Fruit fly (Drosophila melanogaster) whole organism, pupa: ENCODE results near the gene CG9663.

Source experiments
- CG10348 ChIP-seq: fragments of 200-800 bp; sonication (Bioruptor generic); IDR thresholded peaks from 2 replicates; pipeline ENCODE4 v1.3.6; 2022; ENCODE audit warnings: missing biosample characterization, missing genetic modification characterization
- CG12605 ChIP-seq: fragments of 200-800 bp; sonication (Bioruptor generic); IDR thresholded peaks from 2 replicates; pipeline ENCODE4 v1.3.6; 2022; ENCODE audit warnings: missing biosample characterization, missing genetic modification characterization
- CG13204 ChIP-seq: fragments of 200-800 bp; sonication (Bioruptor generic); optimal IDR thresholded peaks from 2 replicates; lab custom pipeline; 2018; ENCODE audit warnings: missing biosample characterization, mild to moderate bottlenecking, missing genetic modification characterization, moderate library complexity
- CG14655 ChIP-seq: fragments of 200-800 bp; sonication (Bioruptor generic); optimal IDR thresholded peaks from 3 replicates; lab custom pipeline; 2017; ENCODE audit warnings: mild to moderate bottlenecking, missing biosample characterization, missing genetic modification reagents, missing genetic modification characterization
- CG15710 ChIP-seq: fragments of 200-800 bp; sonication (Bioruptor generic); optimal IDR thresholded peaks from 2 replicates; lab custom pipeline; 2018; ENCODE audit warnings: missing biosample characterization, mild to moderate bottlenecking, missing genetic modification characterization, moderate library complexity
- CG17806 ChIP-seq: fragments of 200-800 bp; sonication (Bioruptor generic); optimal IDR thresholded peaks from 2 replicates; lab custom pipeline; 2018; ENCODE audit warnings: missing biosample characterization, mild to moderate bottlenecking, missing genetic modification characterization, moderate library complexity
- CG32121 ChIP-seq: fragments of 200-800 bp; sonication (Bioruptor generic); IDR thresholded peaks from 2 replicates; pipeline ENCODE4 v1.3.6; 2022; ENCODE audit warnings: missing biosample characterization, missing genetic modification characterization
- CG34367 ChIP-seq: fragments of 200-800 bp; sonication (Bioruptor generic); optimal IDR thresholded peaks from 2 replicates; lab custom pipeline; 2018; ENCODE audit warnings: missing biosample characterization, mild to moderate bottlenecking, missing genetic modification characterization
- CG4496 ChIP-seq: fragments of 200-800 bp; sonication (Bioruptor generic); IDR thresholded peaks from 3 replicates; pipeline ENCODE4 v1.3.6; 2022; ENCODE audit warnings: missing biosample characterization, missing genetic modification characterization
- CG8159 ChIP-seq: fragments of 200-800 bp; sonication (Bioruptor generic); optimal IDR thresholded peaks from 3 replicates; lab custom pipeline; 2018; ENCODE audit warnings: missing biosample characterization, mild to moderate bottlenecking, missing genetic modification characterization, moderate library complexity
- CG8301 ChIP-seq: fragments of 200-800 bp; sonication (Bioruptor generic); optimal IDR thresholded peaks from 2 replicates; lab custom pipeline; 2018; ENCODE audit warnings: missing biosample characterization, mild to moderate bottlenecking, missing genetic modification characterization
- CG9948 ChIP-seq: fragments of 200-800 bp; sonication (Bioruptor generic); optimal IDR thresholded peaks from 2 replicates; lab custom pipeline; 2018; ENCODE audit warnings: missing biosample characterization, mild to moderate bottlenecking, missing genetic modification characterization, moderate library complexity
- D1 ChIP-seq: fragments of 200-800 bp; sonication (Bioruptor generic); optimal IDR thresholded peaks from 2 replicates; lab custom pipeline; 2018; ENCODE audit warnings: missing biosample characterization, mild to moderate bottlenecking, missing genetic modification characterization, moderate library complexity
- EcR ChIP-seq: fragments of 200-800 bp; sonication (Bioruptor generic); optimal IDR thresholded peaks from 3 replicates; lab custom pipeline; 2019; ENCODE audit warnings: missing biosample characterization, missing genetic modification characterization, mild to moderate bottlenecking, moderate library complexity, missing genetic modification reagents
- Ets98B ChIP-seq: fragments of 200-800 bp; sonication (Bioruptor generic); IDR thresholded peaks from 2 replicates; pipeline ENCODE4 v1.3.6; 2022; ENCODE audit warnings: missing biosample characterization, missing genetic modification characterization
- Pif1A ChIP-seq: fragments of 200-800 bp; sonication (Bioruptor generic); optimal IDR thresholded peaks from 3 replicates; lab custom pipeline; 2016; ENCODE audit warnings: missing biosample characterization, missing genetic modification characterization
- Pif1B ChIP-seq: fragments of 200-800 bp; sonication (Bioruptor generic); optimal IDR thresholded peaks from 3 replicates; lab custom pipeline; 2016; ENCODE audit warnings: missing biosample characterization, missing genetic modification characterization
- Snoo ChIP-seq: fragments of 200-800 bp; sonication (Bioruptor generic); optimal IDR thresholded peaks from 3 replicates; lab custom pipeline; 2017; ENCODE audit warnings: missing biosample characterization, mild to moderate bottlenecking, missing genetic modification characterization, inconsistent platforms
- fd96Ca ChIP-seq: fragments of 200-800 bp; sonication (Bioruptor generic); IDR thresholded peaks from 3 replicates; pipeline ENCODE4 v1.3.6; 2022; ENCODE audit warnings: missing biosample characterization, missing genetic modification characterization
- gl ChIP-seq: fragments of 200-800 bp; sonication (Bioruptor generic); optimal IDR thresholded peaks from 2 replicates; lab custom pipeline; 2018; ENCODE audit warnings: missing biosample characterization, mild to moderate bottlenecking, missing genetic modification characterization
- rn ChIP-seq: fragments of 200-800 bp; sonication (Bioruptor generic); IDR thresholded peaks from 2 replicates; pipeline ENCODE4 v1.3.6; 2022; ENCODE audit warnings: missing biosample characterization, missing genetic modification characterization

The CG9663 gene

DNA sequence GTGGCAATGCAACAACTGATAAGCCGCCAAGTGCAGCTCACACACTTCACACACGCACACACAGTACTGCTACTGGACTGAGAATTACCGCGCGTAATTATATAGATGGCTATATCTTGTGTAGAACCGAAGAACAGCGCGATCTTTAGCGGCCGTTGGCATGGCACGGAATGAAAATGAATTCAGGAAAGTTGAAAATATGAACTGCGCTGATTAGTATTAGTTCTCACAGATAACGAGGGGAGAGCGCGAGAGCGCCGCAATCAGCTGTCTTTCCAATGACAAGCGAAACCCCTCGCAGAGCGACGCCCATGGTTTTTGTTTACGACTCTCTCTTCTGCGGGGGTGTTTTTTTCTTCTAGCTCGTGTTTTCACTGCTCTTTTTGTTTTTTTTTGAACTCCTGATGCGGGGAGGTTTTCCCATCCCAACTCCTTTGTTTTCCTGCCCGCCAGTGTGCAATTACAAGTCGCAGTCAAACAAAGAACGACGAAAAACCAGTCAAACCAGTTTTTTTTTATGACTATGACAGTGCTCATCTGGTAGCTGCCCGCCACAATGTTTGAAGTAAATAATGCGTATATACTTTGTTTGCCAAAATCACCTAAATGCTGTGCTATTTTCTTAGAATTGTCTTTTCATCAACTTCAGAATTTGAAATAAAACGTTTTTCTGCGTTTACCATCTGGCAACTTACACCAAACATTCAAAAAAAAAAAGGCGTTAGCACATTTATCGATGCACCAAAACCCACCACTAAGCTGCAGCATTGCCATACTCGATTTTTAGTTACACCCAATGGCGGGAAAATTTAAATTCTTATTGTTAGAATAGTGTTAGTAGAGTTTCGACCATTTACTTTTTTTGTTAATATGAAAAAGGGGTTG lies at the start of gene CG9663:
CG9663 (minus strand) TSS at position 173 of the 885 bp plus-strand sequence.
- TF ChIP-seq fd96Ca (GFP tag; lab: Robert Waterston, UW) (peak; percentile 73), CG32121 (GFP tag; lab: Robert Waterston, UW) (peak; percentile 76), Snoo (peak; percentile 60), CG12605 (GFP tag; lab: Robert Waterston, UW) (peak; percentile 73; the same call in 1 of the 2 replicates), CG8159 (tag; lab: Kevin White, UChicago) (peak; percentile 79), CG4496 (GFP tag; lab: Robert Waterston, UW) (peak; percentile 91), CG9948 (tag; lab: Kevin White, UChicago) (peak; percentile 53), Pif1A (GFP tag; lab: Kevin White, UChicago) (peak; percentile 68), CG14655 (GFP tag; lab: Kevin White, UChicago) (peak; percentile 78), gl (tag; lab: Kevin White, UChicago) (peak; percentile 83), EcR (GFP tag; lab: Kevin White, UChicago) (peak; percentile 72), rn (GFP tag; lab: Robert Waterston, UW) (peak; percentile 56), D1 (peak; percentile 9), CG17806 (tag; lab: Kevin White, UChicago) (peak; percentile 53), Pif1B (GFP tag; lab: Kevin White, UChicago) (peak; percentile 58), CG8301 (tag; lab: Kevin White, UChicago) (peak; percentile 67), CG13204 (peak; percentile 76), Ets98B (GFP tag; lab: Robert Waterston, UW) (peak; percentile 86), CG10348 (GFP tag; lab: Robert Waterston, UW) (no peak), CG15710 (tag; lab: Kevin White, UChicago) (peak; percentile 71), CG34367 (tag; lab: Kevin White, UChicago) (peak; percentile 47)

DNA sequence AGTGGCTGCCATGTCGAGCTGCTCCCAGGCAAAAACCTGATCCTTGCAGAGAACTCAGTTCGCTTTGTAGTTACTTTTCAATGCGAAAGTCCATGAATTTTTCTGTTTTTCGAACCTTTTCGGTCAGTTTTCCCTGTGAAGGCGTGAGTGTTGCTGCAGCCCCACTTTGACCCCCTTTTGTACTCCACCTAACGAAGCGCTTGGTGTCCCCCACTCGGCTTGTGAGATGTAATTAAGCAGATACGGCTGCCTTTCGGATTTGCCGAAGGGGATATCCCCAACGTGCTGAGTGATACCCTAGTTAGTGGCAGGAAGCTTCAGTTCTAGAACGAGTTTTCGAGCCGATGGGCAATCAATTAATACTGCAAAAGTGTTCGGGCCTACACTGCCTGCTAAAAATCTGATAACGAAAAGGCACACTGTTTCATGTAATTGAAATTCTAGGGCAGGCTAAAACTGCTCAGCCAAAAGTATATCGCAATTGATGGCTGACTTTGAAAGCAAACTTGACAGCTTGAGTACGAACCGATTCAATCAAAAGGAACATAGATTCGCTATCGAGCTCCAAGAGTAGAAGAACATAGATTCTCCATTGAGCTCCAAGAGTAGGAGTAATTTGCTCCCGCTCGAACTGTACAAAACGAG lies 48.8 kb upstream of the CG9663 start:
- TF ChIP-seq CG8159 (tag; lab: Kevin White, UChicago) (peak; percentile 70), CG32121 (GFP tag; lab: Robert Waterston, UW) (no peak), CG4496 (GFP tag; lab: Robert Waterston, UW) (0 out of 3 replicates have a peak, but pooled peaks have one; percentile 8), rn (GFP tag; lab: Robert Waterston, UW) (no peak), Snoo (no peak), CG34367 (tag; lab: Kevin White, UChicago) (peak; percentile 47), EcR (GFP tag; lab: Kevin White, UChicago) (peak; percentile 59), CG10348 (GFP tag; lab: Robert Waterston, UW) (no peak), Pif1B (GFP tag; lab: Kevin White, UChicago) (peak; percentile 6), CG14655 (GFP tag; lab: Kevin White, UChicago) (peak; percentile 26), CG15710 (tag; lab: Kevin White, UChicago) (peak; percentile 72), CG13204 (peak; percentile 2), fd96Ca (GFP tag; lab: Robert Waterston, UW) (0 out of 3 replicates have a peak, but pooled peaks have one; percentile 21), CG12605 (GFP tag; lab: Robert Waterston, UW) (no peak), CG9948 (tag; lab: Kevin White, UChicago) (peak; percentile 47), Pif1A (GFP tag; lab: Kevin White, UChicago) (no peak), CG17806 (tag; lab: Kevin White, UChicago) (peak; percentile 25), CG8301 (tag; lab: Kevin White, UChicago) (peak; percentile 4)

DNA sequence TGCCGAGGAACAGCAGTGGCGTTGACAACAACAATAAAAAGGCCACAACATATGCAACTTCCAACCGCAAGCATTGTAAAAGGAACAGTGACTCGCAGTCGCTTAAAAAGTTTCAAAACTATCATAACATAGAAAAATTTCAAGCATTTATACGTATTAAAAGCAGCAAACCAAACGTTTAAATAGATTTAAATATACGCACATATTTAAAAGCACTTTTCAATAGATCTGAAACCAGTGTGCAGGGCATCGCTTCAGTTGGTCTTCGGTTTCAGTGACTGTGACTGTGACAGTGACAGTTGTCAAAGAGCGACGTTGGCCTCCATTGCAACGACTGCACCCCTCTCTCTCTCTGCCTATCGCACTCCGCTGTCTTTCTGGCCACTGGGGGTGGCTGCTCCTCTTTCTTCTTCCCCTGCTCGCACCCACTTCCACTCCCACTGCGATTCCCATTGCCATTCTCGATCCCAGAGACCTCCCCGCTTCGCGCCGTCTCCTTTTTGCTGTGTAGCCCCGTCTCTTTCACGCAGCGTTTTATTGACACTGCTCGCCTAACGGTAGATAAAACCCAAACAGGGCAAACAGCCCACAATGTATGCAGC lies 45.3 kb upstream of the CG9663 start:
- TF ChIP-seq CG15710 (tag; lab: Kevin White, UChicago) (peak; percentile 96), EcR (GFP tag; lab: Kevin White, UChicago) (peak; percentile 73), CG8159 (tag; lab: Kevin White, UChicago) (peak; percentile 93), Ets98B (GFP tag; lab: Robert Waterston, UW) (peak; percentile 97), gl (tag; lab: Kevin White, UChicago) (peak; percentile 83), CG13204 (peak; percentile 64), rn (GFP tag; lab: Robert Waterston, UW) (peak; percentile 95), CG17806 (tag; lab: Kevin White, UChicago) (peak; percentile 93), CG12605 (GFP tag; lab: Robert Waterston, UW) (peak; percentile 95), Pif1B (GFP tag; lab: Kevin White, UChicago) (peak; percentile 94), CG9948 (tag; lab: Kevin White, UChicago) (peak; percentile 92), Pif1A (GFP tag; lab: Kevin White, UChicago) (peak; percentile 95), CG8301 (tag; lab: Kevin White, UChicago) (peak; percentile 88), CG34367 (tag; lab: Kevin White, UChicago) (peak; percentile 89), D1 (peak; percentile 79), CG4496 (GFP tag; lab: Robert Waterston, UW) (peak; percentile 99), Snoo (peak; percentile 87), CG10348 (GFP tag; lab: Robert Waterston, UW) (peak; percentile 44; the same call in 1 of the 2 replicates), CG14655 (GFP tag; lab: Kevin White, UChicago) (peak; percentile 90), fd96Ca (GFP tag; lab: Robert Waterston, UW) (peak; percentile 97), CG32121 (GFP tag; lab: Robert Waterston, UW) (peak; percentile 97)

DNA sequence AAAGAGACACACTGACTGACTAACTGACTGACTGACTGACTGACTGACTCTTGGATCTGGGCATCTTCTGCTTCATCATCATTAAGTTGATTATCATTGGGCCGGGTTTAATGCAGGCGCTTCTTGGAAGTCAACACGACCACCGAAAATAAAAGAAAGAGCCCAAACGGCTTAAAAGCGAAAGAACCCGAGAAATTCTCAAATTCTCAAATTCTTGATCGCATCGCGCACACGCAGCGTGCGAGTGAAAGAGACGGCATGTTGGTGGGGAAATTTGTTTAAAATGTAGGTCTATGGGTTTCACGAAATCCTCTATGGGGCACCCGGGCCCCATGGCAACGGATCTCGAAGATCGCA lies 43.5 kb upstream of the CG9663 start:
- TF ChIP-seq Pif1A (GFP tag; lab: Kevin White, UChicago) (no peak), EcR (GFP tag; lab: Kevin White, UChicago) (no peak), rn (GFP tag; lab: Robert Waterston, UW) (no peak), CG4496 (GFP tag; lab: Robert Waterston, UW) (no peak), CG17806 (tag; lab: Kevin White, UChicago) (no peak), CG14655 (GFP tag; lab: Kevin White, UChicago) (no peak), CG15710 (tag; lab: Kevin White, UChicago) (no peak), CG10348 (GFP tag; lab: Robert Waterston, UW) (no peak), Snoo (no peak), CG13204 (no peak), gl (tag; lab: Kevin White, UChicago) (no peak)
